Fruit fly (Drosophila melanogaster) whole organism, embryonic: ENCODE results near the gene Not10.

ENCODE experiments used
- Awh ChIP-seq: fragments of 200-800 bp; sonication (Bioruptor generic); IDR thresholded peaks from 2 replicates; pipeline ENCODE4, ENCODE4 v1.3.6; 2022; ENCODE audit warnings: missing biosample characterization, missing genetic modification characterization
- B-H2 ChIP-seq: fragments of 200-800 bp; sonication (Bioruptor generic); optimal IDR thresholded peaks from 2 replicates; lab custom pipeline; 2018; ENCODE audit warnings: missing biosample characterization, mild to moderate bottlenecking, missing genetic modification characterization
- CG1024 ChIP-seq: fragments of 200-800 bp; sonication (Bioruptor generic); IDR thresholded peaks from 2 replicates; pipeline ENCODE4 v1.3.6; 2022; ENCODE audit warnings: missing biosample characterization, missing genetic modification characterization
- CG10267 ChIP-seq: fragments of 200-800 bp; sonication (Bioruptor generic); optimal IDR thresholded peaks from 2 replicates; lab custom pipeline; 2018; ENCODE audit warnings: missing biosample characterization, mild to moderate bottlenecking, missing genetic modification characterization, moderate library complexity
- CG10431 ChIP-seq: fragments of 200-800 bp; sonication (Bioruptor generic); optimal IDR thresholded peaks from 3 replicates; lab custom pipeline; 2018; ENCODE audit warnings: missing biosample characterization, mild to moderate bottlenecking, missing genetic modification characterization
- CG10654 ChIP-seq: fragments of 200-800 bp; sonication (Bioruptor generic); optimal IDR thresholded peaks from 2 replicates; lab custom pipeline; 2016; ENCODE audit warnings: missing biosample characterization, missing genetic modification characterization
- CG11723 ChIP-seq: fragments of 200-800 bp; sonication (Bioruptor generic); optimal IDR thresholded peaks from 2 replicates; lab custom pipeline; 2017; ENCODE audit warnings: missing biosample characterization, mild to moderate bottlenecking, missing genetic modification characterization
- CG13775 ChIP-seq: fragments of 200-800 bp; sonication (Bioruptor generic); optimal IDR thresholded peaks from 3 replicates; lab custom pipeline; 2017; ENCODE audit warnings: missing biosample characterization, mild to moderate bottlenecking, missing genetic modification characterization
- CG13894 ChIP-seq: fragments of 200-800 bp; sonication (Bioruptor generic); optimal IDR thresholded peaks from 3 replicates; lab custom pipeline; 2018; ENCODE audit warnings: missing biosample characterization, mild to moderate bottlenecking, missing genetic modification characterization, moderate library complexity
- CG14667 ChIP-seq: fragments of 200-800 bp; sonication (Bioruptor generic); IDR thresholded peaks from 2 replicates; pipeline ENCODE4 v1.3.6; 2022; ENCODE audit warnings: missing biosample characterization, missing genetic modification characterization
- CG15514 ChIP-seq: fragments of 200-800 bp; sonication (Bioruptor generic); optimal IDR thresholded peaks from 3 replicates; lab custom pipeline; 2017; ENCODE audit warnings: missing biosample characterization, missing genetic modification characterization, mild to moderate bottlenecking, moderate library complexity, missing genetic modification reagents
- CG1647 ChIP-seq: fragments of 200-800 bp; sonication (Bioruptor generic); optimal IDR thresholded peaks from 3 replicates; lab custom pipeline; 2016; ENCODE audit warnings: missing biosample characterization, missing genetic modification characterization
- CG18599 ChIP-seq: fragments of 200-800 bp; sonication (Bioruptor generic); optimal IDR thresholded peaks from 3 replicates; lab custom pipeline; 2017; ENCODE audit warnings: missing biosample characterization, missing genetic modification characterization, mild to moderate bottlenecking, moderate library complexity, missing genetic modification reagents
- CG30020 ChIP-seq: fragments of 200-800 bp; optimal IDR thresholded peaks from 2 replicates; lab custom pipeline; 2019; ENCODE audit warnings: missing biosample characterization, mild to moderate bottlenecking, missing genetic modification characterization, moderate library complexity
- CG3281 ChIP-seq: fragments of 200-800 bp; sonication (Bioruptor generic); optimal IDR thresholded peaks from 3 replicates; lab custom pipeline; 2017; ENCODE audit warnings: missing biosample characterization, mild to moderate bottlenecking, missing genetic modification characterization
- CG34376 ChIP-seq: fragments of 200-800 bp; sonication (Bioruptor generic); optimal IDR thresholded peaks from 2 replicates; lab custom pipeline; 2018; ENCODE audit warnings: missing biosample characterization, mild to moderate bottlenecking, missing genetic modification characterization
- CG34422 ChIP-seq: fragments of 200-800 bp; sonication (Bioruptor generic); IDR thresholded peaks from 3 replicates; pipeline ENCODE4 v1.3.6; 2022; ENCODE audit warnings: missing biosample characterization, missing genetic modification characterization
- CG7963 ChIP-seq: fragments of 200-800 bp; sonication (Bioruptor generic); IDR thresholded peaks from 3 replicates; pipeline ENCODE4 v1.3.6; 2022; ENCODE audit warnings: missing biosample characterization, missing genetic modification characterization; ENCODE audit not compliant: partially characterized antibody
- CG8388 ChIP-seq: fragments of 200-800 bp; sonication (Bioruptor generic); optimal IDR thresholded peaks from 2 replicates; lab custom pipeline; 2019; ENCODE audit warnings: missing biosample characterization, mild to moderate bottlenecking, missing genetic modification characterization, moderate library complexity
- CG9876 ChIP-seq: fragments of 200-800 bp; sonication (Bioruptor generic); optimal IDR thresholded peaks from 2 replicates; lab custom pipeline; 2016; ENCODE audit warnings: missing biosample characterization, missing genetic modification characterization
- D19B ChIP-seq: fragments of 200-800 bp; sonication (Bioruptor generic); optimal IDR thresholded peaks from 2 replicates; lab custom pipeline; 2017; ENCODE audit warnings: missing biosample characterization, mild to moderate bottlenecking, missing genetic modification characterization
- Dll ChIP-seq: fragments of 200-800 bp; sonication (Bioruptor generic); IDR thresholded peaks from 4 replicates; pipeline ENCODE4 v1.3.6; 2022; ENCODE audit warnings: missing biosample characterization, missing genetic modification characterization; ENCODE audit not compliant: partially characterized antibody
- Dp ChIP-seq: fragments of 200-800 bp; sonication (Bioruptor generic); optimal IDR thresholded peaks from 2 replicates; lab custom pipeline; 2018; ENCODE audit warnings: missing biosample characterization, mild to moderate bottlenecking, missing genetic modification characterization, moderate library complexity
- Drgx ChIP-seq: fragments of 200-800 bp; sonication (Bioruptor generic); IDR thresholded peaks from 2 replicates; pipeline ENCODE4 v1.3.6; 2022; ENCODE audit warnings: missing biosample characterization, missing genetic modification characterization
- E2f2 ChIP-seq: fragments of 200-800 bp; sonication (Bioruptor generic); IDR thresholded peaks from 2 replicates; pipeline ENCODE4 v1.3.6; 2022; ENCODE audit warnings: missing biosample characterization, missing genetic modification characterization
- H2.0 ChIP-seq: fragments of 200-800 bp; sonication (Bioruptor generic); IDR thresholded peaks from 2 replicates; pipeline ENCODE4 v1.3.6; 2022; ENCODE audit warnings: missing biosample characterization, missing genetic modification characterization
- HLH3B ChIP-seq: fragments of 200-800 bp; sonication (Bioruptor generic); IDR thresholded peaks from 2 replicates; pipeline ENCODE4 v1.3.6; 2022; ENCODE audit warnings: missing biosample characterization, missing genetic modification characterization
- HLHmδ ChIP-seq: fragments of 200-800 bp; sonication (Bioruptor generic); optimal IDR thresholded peaks from 2 replicates; lab custom pipeline; 2018; ENCODE audit warnings: missing biosample characterization, mild to moderate bottlenecking, missing genetic modification characterization, moderate library complexity
- Hmr ChIP-seq: fragments of 200-800 bp; sonication (Bioruptor generic); optimal IDR thresholded peaks from 3 replicates; lab custom pipeline; 2017; ENCODE audit warnings: mild to moderate bottlenecking, missing biosample characterization, missing genetic modification reagents, missing genetic modification characterization
- Hsf ChIP-seq: fragments of 200-800 bp; sonication (Bioruptor generic); optimal IDR thresholded peaks from 3 replicates; lab custom pipeline; 2016; ENCODE audit warnings: missing biosample characterization, missing genetic modification characterization
- Pdp1 ChIP-seq, 2 experiments: fragments of 200-800 bp; sonication (Bioruptor generic); optimal IDR thresholded peaks; 3 replicates each; lab custom pipeline; 2016; ENCODE audit warnings: missing biosample characterization in 2 of 2, missing genetic modification characterization in 2 of 2, mild to moderate bottlenecking in 1 of 2, moderate library complexity in 1 of 2
- az2 ChIP-seq: fragments of 200-800 bp; sonication (Bioruptor generic); optimal IDR thresholded peaks from 3 replicates; lab custom pipeline; 2016; ENCODE audit warnings: missing biosample characterization, missing genetic modification characterization
- bbx ChIP-seq: fragments of 200-800 bp; sonication (Bioruptor generic); IDR thresholded peaks from 2 replicates; pipeline ENCODE4 v1.3.6; 2022; ENCODE audit warnings: missing biosample characterization, missing genetic modification characterization; ENCODE audit not compliant: partially characterized antibody
- bowl ChIP-seq: fragments of 200-800 bp; sonication (Bioruptor generic); IDR thresholded peaks from 2 replicates; pipeline ENCODE4 v1.3.6; 2022; ENCODE audit warnings: missing biosample characterization, missing genetic modification characterization
- crp ChIP-seq, 2 experiments: fragments of 200-800 bp; sonication (Bioruptor generic); optimal IDR thresholded peaks; 2 replicates in 1 of 2; 3 replicates in 1 of 2; lab custom pipeline; 2017; ENCODE audit warnings: missing biosample characterization in 2 of 2, missing genetic modification characterization in 2 of 2, mild to moderate bottlenecking in 1 of 2, moderate library complexity in 1 of 2
- fd96Cb ChIP-seq: fragments of 200-800 bp; sonication (Bioruptor generic); optimal IDR thresholded peaks from 2 replicates; lab custom pipeline; 2018; ENCODE audit warnings: missing biosample characterization, mild to moderate bottlenecking, missing genetic modification characterization, moderate library complexity
- hkb ChIP-seq, 2 experiments: fragments of 200-800 bp in 1 of 2; fragments of >200 bp in 1 of 2; sonication (Bioruptor generic) in 1 of 2; IDR thresholded peaks in 1 of 2; optimal IDR thresholded peaks in 1 of 2; 2 replicates each; pipeline versions ENCODE4 v1.3.6 to Lab custom; 2017 to 2022; ENCODE audit warnings: missing biosample characterization in 1 of 2, missing genetic modification characterization in 1 of 2
- ind ChIP-seq: fragments of 200-800 bp; sonication (Bioruptor generic); optimal IDR thresholded peaks from 3 replicates; lab custom pipeline; 2016; ENCODE audit warnings: missing biosample characterization, missing genetic modification characterization
- knrl ChIP-seq: fragments of 200-800 bp; sonication (Bioruptor generic); IDR thresholded peaks from 3 replicates; pipeline ENCODE4 v1.3.6; 2022; ENCODE audit warnings: missing biosample characterization, missing genetic modification characterization; ENCODE audit not compliant: partially characterized antibody
- lbe ChIP-seq: fragments of 200-800 bp; sonication (Bioruptor generic); optimal IDR thresholded peaks from 2 replicates; lab custom pipeline; 2016; ENCODE audit warnings: missing biosample characterization, mild to moderate bottlenecking, missing genetic modification characterization
- peb ChIP-seq: fragments of 200-800 bp; sonication (Bioruptor generic); IDR thresholded peaks from 2 replicates; pipeline ENCODE4 v1.3.6; 2022; ENCODE audit warnings: missing biosample characterization, missing genetic modification characterization
- pros ChIP-seq: fragments of 200-800 bp; sonication (Bioruptor generic); optimal IDR thresholded peaks from 3 replicates; lab custom pipeline; 2019; ENCODE audit warnings: missing biosample characterization, mild to moderate bottlenecking, missing genetic modification characterization, moderate library complexity
- pum ChIP-seq: fragments of 200-800 bp; sonication (Bioruptor generic); optimal IDR thresholded peaks from 2 replicates; lab custom pipeline; 2016; ENCODE audit warnings: missing biosample characterization, missing genetic modification characterization
- pzg ChIP-seq: fragments of 200-800 bp; sonication (Bioruptor generic); optimal IDR thresholded peaks from 3 replicates; lab custom pipeline; 2018; ENCODE audit warnings: missing biosample characterization, mild to moderate bottlenecking, missing genetic modification characterization, moderate library complexity
- rib ChIP-seq: fragments of 200-800 bp; sonication (Bioruptor generic); IDR thresholded peaks from 2 replicates; pipeline ENCODE4 v1.3.6; 2022; ENCODE audit warnings: missing biosample characterization, missing genetic modification characterization
- scrt ChIP-seq: fragments of 200-800 bp; sonication (Bioruptor generic); optimal IDR thresholded peaks from 2 replicates; lab custom pipeline; 2018; ENCODE audit warnings: missing biosample characterization, mild to moderate bottlenecking, missing genetic modification characterization, moderate library complexity
- tgo ChIP-seq: fragments of 200-800 bp; sonication (Bioruptor generic); IDR thresholded peaks from 3 replicates; pipeline ENCODE4 v1.3.6; 2022; ENCODE audit warnings: missing biosample characterization, missing genetic modification characterization
- wek ChIP-seq: fragments of 200-800 bp; sonication (Bioruptor generic); optimal IDR thresholded peaks from 3 replicates; lab custom pipeline; 2018; ENCODE audit warnings: missing biosample characterization, mild to moderate bottlenecking, missing genetic modification characterization, moderate library complexity
- wor ChIP-seq: fragments of 200-800 bp; sonication (Bioruptor generic); IDR thresholded peaks from 2 replicates; pipeline ENCODE4 v1.3.6; 2022; ENCODE audit warnings: missing biosample characterization, missing genetic modification characterization
- zfh2 ChIP-seq: fragments of 200-800 bp; sonication (Bioruptor generic); optimal IDR thresholded peaks from 2 replicates; lab custom pipeline; 2016; ENCODE audit warnings: missing biosample characterization, missing genetic modification characterization

Not10 gene

DNA sequence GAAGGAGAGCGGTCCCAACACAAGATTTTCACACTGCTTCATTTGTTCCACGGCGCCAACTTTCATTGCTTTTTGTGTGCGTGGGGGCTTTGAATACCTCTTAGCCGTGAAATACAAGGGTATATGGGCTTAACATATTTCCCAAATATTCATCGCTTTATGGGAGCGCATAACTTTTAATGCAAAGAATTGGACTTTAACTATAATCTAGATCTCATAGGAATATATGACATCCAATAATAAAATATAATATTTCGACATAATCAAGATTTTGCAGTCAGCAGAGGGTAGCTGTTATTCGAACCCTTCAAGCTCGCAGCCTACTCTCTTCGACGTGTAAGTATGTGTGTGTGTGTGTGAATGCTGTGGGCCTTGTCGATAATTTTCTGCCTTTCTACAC is 38.8 kb upstream of the Not10 start (continued):
- TF ChIP-seq H2.0 (peak; percentile 36; the same call in 1 of the 2 replicates), B-H2 (GFP tag; lab: Kevin White, UChicago) (no peak), Dll (GFP tag; lab: Robert Waterston, UW) (no peak), Drgx (GFP tag; lab: Robert Waterston, UW) (no peak), CG34422 (GFP tag; lab: Robert Waterston, UW) (no peak), bowl (GFP tag; lab: Robert Waterston, UW) (no peak), zfh2 (no peak), rib (GFP tag; lab: Robert Waterston, UW) (no peak), Dp (GFP tag; lab: Kevin White, UChicago) (no peak), CG10431 (GFP tag; lab: Kevin White, UChicago) (no peak), CG9876 (GFP tag; lab: Kevin White, UChicago) (no peak), CG1024 (no peak), CG15514 (GFP tag; lab: Kevin White, UChicago) (peak; percentile 38), CG11723 (GFP tag; lab: Kevin White, UChicago) (no peak), fd96Cb (tag; lab: Kevin White, UChicago) (peak; percentile 30), az2 (GFP tag; lab: Kevin White, UChicago) (peak; percentile 9), pros (GFP tag; lab: Kevin White, UChicago) (no peak), Pdp1 (GFP tag; optimal IDR thresholded peaks at IDR 0.05; lab: Kevin White, UChicago) (peak in 1 of 2 experiments; percentile 13), peb (GFP tag; lab: Robert Waterston, UW) (no peak), hkb (optimal IDR thresholded peaks at IDR 0.05; lab: Kevin White, UChicago) (no peak), hkb (GFP tag; IDR thresholded peaks at IDR 0.05; lab: Robert Waterston, UW) (peak; percentile 66), HLHmδ (GFP tag; lab: Kevin White, UChicago) (no peak), bbx (GFP tag; lab: Robert Waterston, UW) (no peak), Awh (GFP tag; lab: Robert Waterston, UW) (no peak), CG13775 (GFP tag; lab: Kevin White, UChicago) (no peak), CG13894 (tag; lab: Kevin White, UChicago) (no peak), lbe (GFP tag; lab: Kevin White, UChicago) (no peak), Hmr (GFP tag; lab: Kevin White, UChicago) (peak; percentile 58), CG18599 (GFP tag; lab: Kevin White, UChicago) (peak; percentile 79), CG1647 (GFP tag; lab: Kevin White, UChicago) (peak; percentile 7), tgo (GFP tag; lab: Robert Waterston, UW) (peak; percentile 46; the same call in 2 of the 3 replicates), CG3281 (GFP tag; lab: Kevin White, UChicago) (peak; percentile 35), ind (GFP tag; lab: Kevin White, UChicago) (peak; percentile 46), E2f2 (GFP tag; lab: Robert Waterston, UW) (no peak), pum (GFP tag; lab: Kevin White, UChicago) (peak; percentile 29), wor (no peak), CG7963 (no peak), CG10654 (GFP tag; lab: Kevin White, UChicago) (no peak), scrt (GFP tag; lab: Kevin White, UChicago) (peak; percentile 39), Hsf (peak; percentile 23), CG8388 (GFP tag; lab: Kevin White, UChicago) (no peak), CG14667 (GFP tag; lab: Robert Waterston, UW) (no peak), CG30020 (tag; lab: Kevin White, UChicago) (no peak), pzg (GFP tag; lab: Kevin White, UChicago) (no peak), crp (GFP tag; optimal IDR thresholded peaks at IDR 0.05; lab: Kevin White, UChicago) (no peak), knrl (GFP tag; lab: Robert Waterston, UW) (no peak), HLH3B (GFP tag; lab: Robert Waterston, UW) (peak; percentile 34; the same call in 1 of the 2 replicates), CG34376 (GFP tag; lab: Kevin White, UChicago) (no peak), CG10267 (tag; lab: Kevin White, UChicago) (no peak), wek (GFP tag; lab: Kevin White, UChicago) (no peak), D19B (GFP tag; lab: Kevin White, UChicago) (peak; percentile 89)
